Fruit fly (Drosophila melanogaster) whole organism, embryonic: Measurements from ENCODE around the gene Cdk7.
A peak's percentile ranks its signal among the peaks of the same experiment; 100 is the strongest.

Experiments
- Ada2b ChIP-seq: fragments of 200-800 bp; sonication (Bioruptor generic); IDR thresholded peaks from 2 replicates; pipeline ENCODE4 v1.3.6; 2022; ENCODE audit warnings: missing biosample characterization, missing genetic modification characterization
- Bteb2 ChIP-seq: fragments of 200-800 bp; sonication (Bioruptor generic); optimal IDR thresholded peaks from 2 replicates; lab custom pipeline; 2016; ENCODE audit warnings: missing biosample characterization, missing genetic modification characterization
- CG10366 ChIP-seq: fragments of 200-800 bp; sonication (Bioruptor generic); IDR thresholded peaks from 2 replicates; pipeline ENCODE4 v1.3.6; 2022; ENCODE audit warnings: missing biosample characterization, missing genetic modification characterization
- CG10543 ChIP-seq: fragments of 200-800 bp; sonication (Bioruptor generic); optimal IDR thresholded peaks from 3 replicates; lab custom pipeline; 2017; ENCODE audit warnings: missing biosample characterization, mild to moderate bottlenecking, missing genetic modification characterization, moderate library complexity
- CG10959 ChIP-seq: fragments of 200-800 bp; sonication (Bioruptor generic); IDR thresholded peaks from 2 replicates; pipeline ENCODE4 v1.3.6; 2022; ENCODE audit warnings: missing biosample characterization, missing genetic modification characterization
- CG11696 ChIP-seq: fragments of 200-800 bp; sonication (Bioruptor generic); IDR thresholded peaks from 2 replicates; pipeline ENCODE4 v1.3.6; 2022; ENCODE audit warnings: missing biosample characterization, missing genetic modification characterization
- CG12219 ChIP-seq: fragments of 200-800 bp; sonication (Bioruptor generic); optimal IDR thresholded peaks from 3 replicates; lab custom pipeline; 2018; ENCODE audit warnings: missing biosample characterization, mild to moderate bottlenecking, missing genetic modification characterization
- CG1233 ChIP-seq: fragments of 200-800 bp; sonication (Bioruptor generic); optimal IDR thresholded peaks from 4 replicates; lab custom pipeline; 2018; ENCODE audit warnings: missing biosample characterization, mild to moderate bottlenecking, missing genetic modification characterization
- CG12659 ChIP-seq: fragments of 200-800 bp; sonication (Bioruptor generic); optimal IDR thresholded peaks from 3 replicates; lab custom pipeline; 2017; ENCODE audit warnings: mild to moderate bottlenecking, missing biosample characterization, missing genetic modification reagents, missing genetic modification characterization
- CG13424 ChIP-seq: fragments of 200-800 bp; sonication (Bioruptor generic); optimal IDR thresholded peaks from 2 replicates; lab custom pipeline; 2019; ENCODE audit warnings: missing biosample characterization, mild to moderate bottlenecking, missing genetic modification characterization, moderate library complexity
- CG13894 ChIP-seq: fragments of 200-800 bp; sonication (Bioruptor generic); optimal IDR thresholded peaks from 3 replicates; lab custom pipeline; 2018; ENCODE audit warnings: missing biosample characterization, mild to moderate bottlenecking, missing genetic modification characterization, moderate library complexity
- CG14710 ChIP-seq: fragments of 200-800 bp; sonication (Bioruptor generic); optimal IDR thresholded peaks from 3 replicates; lab custom pipeline; 2019; ENCODE audit warnings: missing biosample characterization, mild to moderate bottlenecking, missing genetic modification characterization, moderate library complexity
- CG14965 ChIP-seq: fragments of 200-800 bp; sonication (Bioruptor generic); optimal IDR thresholded peaks from 2 replicates; lab custom pipeline; 2016; ENCODE audit warnings: missing biosample characterization, missing genetic modification characterization, borderline replicate concordance
- CG15269 ChIP-seq: fragments of 200-800 bp; sonication (Bioruptor generic); optimal IDR thresholded peaks from 2 replicates; lab custom pipeline; 2018; ENCODE audit warnings: missing biosample characterization, mild to moderate bottlenecking, missing genetic modification characterization, moderate library complexity
- CG17568 ChIP-seq: fragments of 200-800 bp; sonication (Bioruptor generic); optimal IDR thresholded peaks from 2 replicates; lab custom pipeline; 2018; ENCODE audit warnings: missing biosample characterization, mild to moderate bottlenecking, missing genetic modification characterization, moderate library complexity
- CG17829 ChIP-seq: fragments of 200-800 bp; optimal IDR thresholded peaks from 2 replicates; lab custom pipeline; 2019; ENCODE audit warnings: missing biosample characterization, mild to moderate bottlenecking, missing genetic modification characterization, moderate library complexity
- CG18262 ChIP-seq: fragments of 200-800 bp; optimal IDR thresholded peaks from 3 replicates; lab custom pipeline; 2019; ENCODE audit warnings: missing biosample characterization, mild to moderate bottlenecking, missing genetic modification characterization, moderate library complexity
- CG2120 ChIP-seq: fragments of 200-800 bp; sonication (Bioruptor generic); optimal IDR thresholded peaks from 3 replicates; lab custom pipeline; 2016; ENCODE audit warnings: missing biosample characterization, missing genetic modification characterization
- CG33557 ChIP-seq: fragments of 200-800 bp; sonication (Bioruptor generic); optimal IDR thresholded peaks from 2 replicates; lab custom pipeline; 2019; ENCODE audit warnings: missing biosample characterization, mild to moderate bottlenecking, missing genetic modification characterization, moderate library complexity
- CG5245 ChIP-seq: fragments of 200-800 bp; sonication (Bioruptor generic); optimal IDR thresholded peaks from 3 replicates; lab custom pipeline; 2016; ENCODE audit warnings: missing biosample characterization, missing genetic modification characterization
- CG6175 ChIP-seq: fragments of 200-800 bp; sonication (Bioruptor generic); IDR thresholded peaks from 3 replicates; pipeline ENCODE4 v1.3.6; 2022; ENCODE audit warnings: missing biosample characterization, missing genetic modification characterization
- CG6654 ChIP-seq: fragments of 200-800 bp; sonication (Bioruptor generic); optimal IDR thresholded peaks from 2 replicates; lab custom pipeline; 2017; ENCODE audit warnings: missing biosample characterization, mild to moderate bottlenecking, missing genetic modification characterization
- CG7271 ChIP-seq: fragments of 200-800 bp; sonication (Bioruptor generic); optimal IDR thresholded peaks from 2 replicates; lab custom pipeline; 2018; ENCODE audit warnings: missing biosample characterization, mild to moderate bottlenecking, missing genetic modification characterization, moderate library complexity
- CG8089 ChIP-seq: fragments of 200-800 bp; sonication (Bioruptor generic); optimal IDR thresholded peaks from 3 replicates; lab custom pipeline; 2016; ENCODE audit warnings: missing biosample characterization, missing genetic modification characterization
- CHES-1-like ChIP-seq: fragments of 200-800 bp; sonication (Bioruptor generic); optimal IDR thresholded peaks from 2 replicates; lab custom pipeline; 2016; ENCODE audit warnings: missing biosample characterization, missing genetic modification characterization
- D19B ChIP-seq: fragments of 200-800 bp; sonication (Bioruptor generic); optimal IDR thresholded peaks from 2 replicates; lab custom pipeline; 2017; ENCODE audit warnings: missing biosample characterization, mild to moderate bottlenecking, missing genetic modification characterization
- Hr3 ChIP-seq: fragments of 200-800 bp; sonication (Bioruptor generic); optimal IDR thresholded peaks from 3 replicates; lab custom pipeline; 2016; ENCODE audit warnings: missing biosample characterization, missing genetic modification characterization
- Hsf ChIP-seq: fragments of 200-800 bp; sonication (Bioruptor generic); optimal IDR thresholded peaks from 3 replicates; lab custom pipeline; 2016; ENCODE audit warnings: missing biosample characterization, missing genetic modification characterization
- NFAT ChIP-seq: fragments of 200-800 bp; sonication (Bioruptor generic); IDR thresholded peaks from 2 replicates; pipeline ENCODE4 v1.3.6; 2022; ENCODE audit warnings: missing biosample characterization, missing genetic modification characterization
- Neu2 ChIP-seq: fragments of 200-800 bp; sonication (Bioruptor generic); optimal IDR thresholded peaks from 3 replicates; lab custom pipeline; 2016; ENCODE audit warnings: missing biosample characterization, missing genetic modification characterization, borderline replicate concordance
- Oli ChIP-seq: fragments of 200-800 bp; sonication (Bioruptor generic); optimal IDR thresholded peaks from 2 replicates; lab custom pipeline; 2018; ENCODE audit warnings: missing biosample characterization, mild to moderate bottlenecking, missing genetic modification characterization, moderate library complexity
- Optix ChIP-seq: fragments of 200-800 bp; sonication (Bioruptor generic); IDR thresholded peaks from 3 replicates; pipeline ENCODE4 v1.3.6; 2022; ENCODE audit warnings: missing biosample characterization, missing genetic modification characterization
- PHDP ChIP-seq: fragments of 200-800 bp; sonication (Bioruptor generic); optimal IDR thresholded peaks from 3 replicates; lab custom pipeline; 2018; ENCODE audit warnings: missing biosample characterization, mild to moderate bottlenecking, missing genetic modification characterization, moderate library complexity
- ap ChIP-seq: fragments of 200-800 bp; sonication (Bioruptor generic); IDR thresholded peaks from 2 replicates; pipeline ENCODE4 v1.3.6; 2022; ENCODE audit warnings: missing biosample characterization, missing genetic modification characterization
- az2 ChIP-seq: fragments of 200-800 bp; sonication (Bioruptor generic); optimal IDR thresholded peaks from 3 replicates; lab custom pipeline; 2016; ENCODE audit warnings: missing biosample characterization, missing genetic modification characterization
- bab2 ChIP-seq: fragments of 200-800 bp; sonication (Bioruptor generic); optimal IDR thresholded peaks from 2 replicates; lab custom pipeline; 2016; ENCODE audit warnings: missing biosample characterization, missing genetic modification characterization
- bowl ChIP-seq: fragments of 200-800 bp; sonication (Bioruptor generic); IDR thresholded peaks from 2 replicates; pipeline ENCODE4 v1.3.6; 2022; ENCODE audit warnings: missing biosample characterization, missing genetic modification characterization
- btn ChIP-seq: fragments of 200-800 bp; sonication (Bioruptor generic); optimal IDR thresholded peaks from 2 replicates; lab custom pipeline; 2016; ENCODE audit warnings: missing biosample characterization, missing genetic modification characterization
- croc ChIP-seq: fragments of 200-800 bp; sonication (Bioruptor generic); conservative IDR thresholded peaks from 3 replicates; pipeline ENCODE4 v1.3.6; 2022; ENCODE audit warnings: missing biosample characterization, missing genetic modification characterization
- eyg ChIP-seq: fragments of 200-800 bp; sonication (Bioruptor generic); optimal IDR thresholded peaks from 3 replicates; lab custom pipeline; 2016; ENCODE audit warnings: missing biosample characterization, missing genetic modification characterization
- fd64A ChIP-seq: fragments of 200-800 bp; sonication (Bioruptor generic); optimal IDR thresholded peaks from 3 replicates; lab custom pipeline; 2018; ENCODE audit warnings: missing biosample characterization, mild to moderate bottlenecking, missing genetic modification characterization
- gro ChIP-seq: fragments of 200-800 bp; sonication (Bioruptor generic); optimal IDR thresholded peaks from 2 replicates; lab custom pipeline; 2016; ENCODE audit warnings: missing biosample characterization, missing genetic modification characterization
- gsb ChIP-seq: fragments of 200-800 bp; sonication (Bioruptor generic); IDR thresholded peaks from 2 replicates; pipeline ENCODE4 v1.3.6; 2022; ENCODE audit warnings: missing biosample characterization, missing genetic modification characterization
- jigr1 ChIP-seq: fragments of 200-800 bp; sonication (Bioruptor generic); IDR thresholded peaks from 3 replicates; pipeline ENCODE4 v1.3.6; 2022; ENCODE audit warnings: missing biosample characterization, missing genetic modification characterization
- lola ChIP-seq, 3 experiments: fragments of >200 bp in 2 of 3; fragments of 200-800 bp in 1 of 3; sonication (Bioruptor generic) in 1 of 3; optimal IDR thresholded peaks; 2 replicates each; lab custom pipeline; 2017 to 2019; ENCODE audit warnings: missing biosample characterization in 3 of 3, missing genetic modification characterization in 3 of 3, mild to moderate bottlenecking in 1 of 3, moderate library complexity in 1 of 3
- nmo ChIP-seq: fragments of 200-800 bp; sonication (Bioruptor generic); optimal IDR thresholded peaks from 2 replicates; lab custom pipeline; 2018; ENCODE audit warnings: missing biosample characterization, mild to moderate bottlenecking, missing genetic modification characterization, moderate library complexity
- peb ChIP-seq: fragments of 200-800 bp; sonication (Bioruptor generic); IDR thresholded peaks from 2 replicates; pipeline ENCODE4 v1.3.6; 2022; ENCODE audit warnings: missing biosample characterization, missing genetic modification characterization
- sc ChIP-seq, 3 experiments: fragments of >200 bp in 2 of 3; fragments of 200-800 bp in 1 of 3; sonication (Bioruptor generic) in 1 of 3; optimal IDR thresholded peaks; 2 replicates in 2 of 3; 3 replicates in 1 of 3; lab custom pipeline; 2017; ENCODE audit warnings: mild to moderate bottlenecking in 1 of 3, missing biosample characterization in 1 of 3, missing genetic modification characterization in 1 of 3, missing genetic modification reagents in 1 of 3
- slou ChIP-seq: fragments of 200-800 bp; sonication (Bioruptor generic); optimal IDR thresholded peaks from 3 replicates; lab custom pipeline; 2016; ENCODE audit warnings: missing biosample characterization, missing genetic modification characterization
- z ChIP-seq: fragments of 200-800 bp; sonication (Bioruptor generic); IDR thresholded peaks from 3 replicates; pipeline ENCODE4 v1.3.6; 2022; ENCODE audit warnings: missing biosample characterization, missing genetic modification characterization

Cdk7 gene

DNA sequence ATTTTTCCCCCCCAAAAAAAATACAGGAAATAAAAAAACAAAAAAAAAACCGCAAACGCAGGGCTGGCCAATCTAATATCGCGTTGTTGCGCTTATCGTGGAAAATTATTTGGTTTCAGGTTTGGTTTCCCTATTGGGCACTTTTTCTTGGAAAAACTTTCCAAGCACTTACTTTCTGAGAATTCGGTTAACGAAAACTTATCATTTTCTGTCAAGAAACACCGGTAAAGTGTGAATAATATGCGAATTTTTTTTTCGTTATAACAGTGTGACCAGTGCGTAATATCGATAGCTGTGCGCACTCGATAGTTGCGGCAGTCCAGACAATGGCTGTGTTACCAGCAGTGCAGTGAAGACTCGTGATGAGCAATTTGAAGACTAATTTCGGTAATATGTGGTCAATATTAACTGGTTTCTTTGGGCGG, 13.7 kb upstream of the Cdk7 start, which contains the start of gene Rnp4F (continued):
- TF ChIP-seq CHES-1-like (peak; percentile 81), Hr3 (GFP tag; lab: Kevin White, UChicago) (peak; percentile 67), CG10543 (peak; percentile 74), CG14710 (peak; percentile 50), PHDP (tag; lab: Kevin White, UChicago) (no peak), CG17568 (GFP tag; lab: Kevin White, UChicago) (no peak), fd64A (GFP tag; lab: Kevin White, UChicago) (no peak), ap (GFP tag; lab: Robert Waterston, UW) (0 out of 2 replicates have a peak, but pooled peaks have one; percentile 5), CG8089 (GFP tag; lab: Kevin White, UChicago) (peak; percentile 58), gro (GFP tag; lab: Kevin White, UChicago) (peak; percentile 72), NFAT (peak; percentile 83), z (GFP tag; lab: Robert Waterston, UW) (no peak), CG14965 (GFP tag; lab: Kevin White, UChicago) (no peak), Ada2b (peak; percentile 44), CG5245 (GFP tag; lab: Kevin White, UChicago) (peak; percentile 35), nmo (GFP tag; lab: Kevin White, UChicago) (peak; percentile 71), CG7271 (tag; lab: Kevin White, UChicago) (no peak), Hsf (GFP tag; lab: Kevin White, UChicago) (peak; percentile 69), az2 (GFP tag; lab: Kevin White, UChicago) (peak; percentile 68), CG11696 (no peak), Neu2 (no peak), CG12659 (GFP tag; lab: Kevin White, UChicago) (peak; percentile 70), CG10366 (GFP tag; lab: Robert Waterston, UW) (peak; percentile 58; the same call in 1 of the 2 replicates), CG15269 (tag; lab: Kevin White, UChicago) (peak; percentile 11), jigr1 (GFP tag; lab: Robert Waterston, UW) (peak; percentile 58; the same call in 1 of the 3 replicates), gsb (GFP tag; lab: Robert Waterston, UW) (0 out of 2 replicates have a peak, but pooled peaks have one; percentile 25), Optix (GFP tag; lab: Robert Waterston, UW) (peak; percentile 57; the same call in 2 of the 3 replicates), bowl (GFP tag; lab: Robert Waterston, UW) (0 out of 2 replicates have a peak, but pooled peaks have one; percentile 24), slou (peak; percentile 47), CG13894 (tag; lab: Kevin White, UChicago) (peak; percentile 27), sc (optimal IDR thresholded peaks at IDR 0.05; lab: Kevin White, UChicago) (no peak), sc (GFP tag; optimal IDR thresholded peaks at IDR 0.05; lab: Kevin White, UChicago) (no peak), CG10959 (peak; percentile 25; the same call in 1 of the 2 replicates), CG18262 (tag; lab: Kevin White, UChicago) (no peak), CG6654 (GFP tag; lab: Kevin White, UChicago) (no peak), CG6175 (GFP tag; lab: Robert Waterston, UW) (0 out of 3 replicates have a peak, but pooled peaks have one; percentile 42), CG13424 (tag; lab: Kevin White, UChicago) (peak; percentile 55), btn (GFP tag; lab: Kevin White, UChicago) (peak; percentile 13), croc (GFP tag; lab: Robert Waterston, UW) (peak; percentile 43), peb (GFP tag; lab: Robert Waterston, UW) (no peak), Bteb2 (GFP tag; lab: Kevin White, UChicago) (peak; percentile 59), CG33557 (GFP tag; lab: Kevin White, UChicago) (no peak), Oli (tag; lab: Kevin White, UChicago) (no peak), eyg (peak; percentile 46), bab2 (peak; percentile 68), lola (GFP tag; optimal IDR thresholded peaks at IDR 0.05; lab: Kevin White, UChicago) (no peak), CG1233 (peak; percentile 44), CG17829 (tag; lab: Kevin White, UChicago) (peak; percentile 35), D19B (GFP tag; lab: Kevin White, UChicago) (no peak), CG12219 (GFP tag; lab: Kevin White, UChicago) (no peak), CG2120 (GFP tag; lab: Kevin White, UChicago) (peak; percentile 87)
